Fruit fly (Drosophila melanogaster) whole organism, embryonic: Measurements from ENCODE around the gene CG15418.

Experiments used
- Abd-B ChIP-seq: fragments of 200-800 bp; sonication (Bioruptor generic); optimal IDR thresholded peaks from 2 replicates; lab custom pipeline; 2018; ENCODE audit warnings: missing biosample characterization, mild to moderate bottlenecking, missing genetic modification characterization, moderate library complexity
- Awh ChIP-seq: fragments of 200-800 bp; sonication (Bioruptor generic); IDR thresholded peaks from 2 replicates; pipeline ENCODE4, ENCODE4 v1.3.6; 2022; ENCODE audit warnings: missing biosample characterization, missing genetic modification characterization
- BEAF-32 ChIP-seq: fragments of 200-800 bp; sonication (Bioruptor generic); optimal IDR thresholded peaks from 3 replicates; lab custom pipeline; 2017; ENCODE audit warnings: missing biosample characterization, missing genetic modification characterization, mild to moderate bottlenecking, moderate library complexity, missing genetic modification reagents
- Blimp-1 ChIP-seq: fragments of 200-800 bp; sonication (Bioruptor generic); optimal IDR thresholded peaks from 3 replicates; lab custom pipeline; 2018; ENCODE audit warnings: missing biosample characterization, missing genetic modification characterization, mild to moderate bottlenecking, moderate library complexity, missing genetic modification reagents
- CG10147 ChIP-seq: fragments of 200-800 bp; sonication (Bioruptor generic); optimal IDR thresholded peaks from 2 replicates; lab custom pipeline; 2019; ENCODE audit warnings: missing biosample characterization, mild to moderate bottlenecking, missing genetic modification characterization, moderate library complexity
- CG10321 ChIP-seq: fragments of 200-800 bp; sonication (Bioruptor generic); IDR thresholded peaks from 2 replicates; pipeline ENCODE4 v1.3.6; 2022; ENCODE audit warnings: missing biosample characterization, missing genetic modification characterization
- CG10431 ChIP-seq: fragments of 200-800 bp; sonication (Bioruptor generic); optimal IDR thresholded peaks from 3 replicates; lab custom pipeline; 2018; ENCODE audit warnings: missing biosample characterization, mild to moderate bottlenecking, missing genetic modification characterization
- CG10462 ChIP-seq: fragments of 200-800 bp; sonication (Bioruptor generic); optimal IDR thresholded peaks from 2 replicates; lab custom pipeline; 2016; ENCODE audit warnings: missing biosample characterization, missing genetic modification characterization
- CG10565 ChIP-seq: fragments of 200-800 bp; sonication (Bioruptor generic); optimal IDR thresholded peaks from 3 replicates; lab custom pipeline; 2016; ENCODE audit warnings: missing biosample characterization, mild to moderate bottlenecking, missing genetic modification characterization
- CG11456 ChIP-seq: fragments of 200-800 bp; sonication (Bioruptor generic); IDR thresholded peaks from 3 replicates; pipeline ENCODE4 v1.3.6; 2022; ENCODE audit warnings: missing biosample characterization, missing genetic modification characterization
- CG12219 ChIP-seq: fragments of 200-800 bp; sonication (Bioruptor generic); optimal IDR thresholded peaks from 3 replicates; lab custom pipeline; 2018; ENCODE audit warnings: missing biosample characterization, mild to moderate bottlenecking, missing genetic modification characterization
- CG13296 ChIP-seq: fragments of 200-800 bp; sonication (Bioruptor generic); optimal IDR thresholded peaks from 3 replicates; lab custom pipeline; 2018; ENCODE audit warnings: missing biosample characterization, mild to moderate bottlenecking, missing genetic modification characterization
- CG13624 ChIP-seq: fragments of 200-800 bp; sonication (Bioruptor generic); optimal IDR thresholded peaks from 2 replicates; lab custom pipeline; 2016; ENCODE audit warnings: missing biosample characterization, missing genetic modification characterization
- CG14710 ChIP-seq: fragments of 200-800 bp; sonication (Bioruptor generic); optimal IDR thresholded peaks from 3 replicates; lab custom pipeline; 2019; ENCODE audit warnings: missing biosample characterization, mild to moderate bottlenecking, missing genetic modification characterization, moderate library complexity
- CG1647 ChIP-seq: fragments of 200-800 bp; sonication (Bioruptor generic); optimal IDR thresholded peaks from 3 replicates; lab custom pipeline; 2016; ENCODE audit warnings: missing biosample characterization, missing genetic modification characterization
- CG17186 ChIP-seq: fragments of 200-800 bp; sonication (Bioruptor generic); optimal IDR thresholded peaks from 3 replicates; lab custom pipeline; 2017; ENCODE audit warnings: missing biosample characterization, missing genetic modification reagents, missing genetic modification characterization
- CG2199 ChIP-seq: fragments of 200-800 bp; sonication (Bioruptor generic); IDR thresholded peaks from 3 replicates; pipeline ENCODE4 v1.3.6; 2022; ENCODE audit warnings: missing biosample characterization, missing genetic modification characterization
- CG2678 ChIP-seq: fragments of 200-800 bp; sonication (Bioruptor generic); optimal IDR thresholded peaks from 3 replicates; lab custom pipeline; 2019; ENCODE audit warnings: missing biosample characterization, mild to moderate bottlenecking, missing genetic modification characterization, moderate library complexity
- CG31224 ChIP-seq: fragments of 200-800 bp; sonication (Bioruptor generic); IDR thresholded peaks from 2 replicates; pipeline ENCODE4 v1.3.6; 2022; ENCODE audit warnings: missing biosample characterization, missing genetic modification characterization
- CG32532 ChIP-seq: fragments of 200-800 bp; sonication (Bioruptor generic); IDR thresholded peaks from 2 replicates; pipeline ENCODE4 v1.3.6; 2022; ENCODE audit warnings: missing biosample characterization, missing genetic modification characterization
- CG4328 ChIP-seq: fragments of 200-800 bp; sonication (Bioruptor generic); optimal IDR thresholded peaks from 3 replicates; lab custom pipeline; 2017; ENCODE audit warnings: missing biosample characterization, missing genetic modification reagents, missing genetic modification characterization
- CG4360 ChIP-seq: fragments of 200-800 bp; sonication (Bioruptor generic); IDR thresholded peaks from 2 replicates; pipeline ENCODE4 v1.3.6; 2022; ENCODE audit warnings: missing biosample characterization, missing genetic modification characterization
- CG6254 ChIP-seq: fragments of 200-800 bp; sonication (Bioruptor generic); optimal IDR thresholded peaks from 3 replicates; lab custom pipeline; 2017; ENCODE audit warnings: mild to moderate bottlenecking, missing biosample characterization, missing genetic modification reagents, missing genetic modification characterization
- CG8089 ChIP-seq: fragments of 200-800 bp; sonication (Bioruptor generic); optimal IDR thresholded peaks from 3 replicates; lab custom pipeline; 2016; ENCODE audit warnings: missing biosample characterization, missing genetic modification characterization
- CG8290 ChIP-seq, 3 experiments: fragments of 200-800 bp; sonication (Bioruptor generic); optimal IDR thresholded peaks; 2 replicates each; lab custom pipeline; 2016 to 2019; ENCODE audit warnings: missing biosample characterization in 3 of 3, missing genetic modification characterization in 3 of 3, mild to moderate bottlenecking in 2 of 3, moderate library complexity in 1 of 3
- Chrac-16 ChIP-seq: fragments of 200-800 bp; sonication (Bioruptor generic); optimal IDR thresholded peaks from 3 replicates; lab custom pipeline; 2016; ENCODE audit warnings: missing biosample characterization, missing genetic modification characterization
- Dfd ChIP-seq, 2 experiments: fragments of >200 bp; optimal IDR thresholded peaks; 2 replicates each; lab custom pipeline; 2017; ENCODE audit warnings: missing biosample characterization in 2 of 2, missing genetic modification characterization in 2 of 2
- H15 ChIP-seq: fragments of 200-800 bp; sonication (Bioruptor generic); IDR thresholded peaks from 3 replicates; pipeline ENCODE4 v1.3.6; 2022; ENCODE audit warnings: missing biosample characterization, missing genetic modification characterization
- Hand ChIP-seq: fragments of 200-800 bp; sonication (Bioruptor generic); optimal IDR thresholded peaks from 2 replicates; lab custom pipeline; 2017; ENCODE audit warnings: mild to moderate bottlenecking, missing biosample characterization, missing genetic modification reagents, missing genetic modification characterization
- Hmx ChIP-seq: fragments of 200-800 bp; sonication (Bioruptor generic); optimal IDR thresholded peaks from 2 replicates; lab custom pipeline; 2016; ENCODE audit warnings: missing biosample characterization, missing genetic modification characterization
- Hr51 ChIP-seq, 2 experiments: fragments of 200-800 bp; sonication (Bioruptor generic); optimal IDR thresholded peaks; 2 replicates in 1 of 2; 3 replicates in 1 of 2; lab custom pipeline; 2016 to 2018; ENCODE audit warnings: missing biosample characterization in 2 of 2, missing genetic modification characterization in 2 of 2, mild to moderate bottlenecking in 1 of 2, moderate library complexity in 1 of 2
- Myb ChIP-seq: fragments of 200-800 bp; sonication (Bioruptor generic); optimal IDR thresholded peaks from 2 replicates; lab custom pipeline; 2016; ENCODE audit warnings: missing biosample characterization, missing genetic modification characterization
- Nf-YA ChIP-seq: fragments of 200-800 bp; sonication (Bioruptor generic); IDR thresholded peaks from 2 replicates; pipeline ENCODE4 v1.3.6; 2022; ENCODE audit warnings: missing biosample characterization, missing genetic modification characterization
- NfI ChIP-seq: fragments of 200-800 bp; sonication (Bioruptor generic); optimal IDR thresholded peaks from 3 replicates; lab custom pipeline; 2018; ENCODE audit warnings: missing biosample characterization, mild to moderate bottlenecking, missing genetic modification characterization, moderate library complexity
- Rfx ChIP-seq: fragments of 200-800 bp; sonication (Bioruptor generic); IDR thresholded peaks from 2 replicates; pipeline ENCODE4 v1.3.6; 2022; ENCODE audit warnings: missing biosample characterization, missing genetic modification characterization
- Sox102F ChIP-seq: fragments of 200-800 bp; sonication (Bioruptor generic); optimal IDR thresholded peaks from 2 replicates; lab custom pipeline; 2018; ENCODE audit warnings: missing biosample characterization, mild to moderate bottlenecking, missing genetic modification characterization, moderate library complexity
- Xrp1 ChIP-seq: fragments of 200-800 bp; sonication (Bioruptor generic); IDR thresholded peaks from 2 replicates; pipeline ENCODE4 v1.3.6; 2022; ENCODE audit warnings: missing biosample characterization, missing genetic modification characterization
- btn ChIP-seq: fragments of 200-800 bp; sonication (Bioruptor generic); optimal IDR thresholded peaks from 2 replicates; lab custom pipeline; 2016; ENCODE audit warnings: missing biosample characterization, missing genetic modification characterization
- danr ChIP-seq: fragments of 200-800 bp; sonication (Bioruptor generic); IDR thresholded peaks from 2 replicates; pipeline ENCODE4 v1.3.6; 2022; ENCODE audit warnings: missing biosample characterization, missing genetic modification characterization
- dmrt11E ChIP-seq: fragments of 200-800 bp; sonication (Bioruptor generic); optimal IDR thresholded peaks from 3 replicates; lab custom pipeline; 2018; ENCODE audit warnings: missing biosample characterization, mild to moderate bottlenecking, missing genetic modification characterization, moderate library complexity
- esg ChIP-seq: fragments of 200-800 bp; sonication (Bioruptor generic); conservative IDR thresholded peaks from 2 replicates; pipeline ENCODE4 v1.3.6; 2022; ENCODE audit warnings: missing biosample characterization, missing genetic modification characterization
- ftz-f1 ChIP-seq: fragments of 200-800 bp; sonication (Bioruptor generic); optimal IDR thresholded peaks from 2 replicates; lab custom pipeline; 2016; ENCODE audit warnings: missing biosample characterization, missing genetic modification characterization
- gcm2 ChIP-seq: fragments of 200-800 bp; sonication (Bioruptor generic); optimal IDR thresholded peaks from 2 replicates; lab custom pipeline; 2016; ENCODE audit warnings: missing biosample characterization, missing genetic modification characterization
- gro ChIP-seq: fragments of 200-800 bp; sonication (Bioruptor generic); optimal IDR thresholded peaks from 2 replicates; lab custom pipeline; 2016; ENCODE audit warnings: missing biosample characterization, missing genetic modification characterization
- kni ChIP-seq: fragments of 200-800 bp; sonication (Bioruptor generic); optimal IDR thresholded peaks from 3 replicates; lab custom pipeline; 2017; ENCODE audit warnings: mild to moderate bottlenecking, missing biosample characterization, missing genetic modification reagents, missing genetic modification characterization
- lmd ChIP-seq: fragments of 200-800 bp; sonication (Bioruptor generic); IDR thresholded peaks from 2 replicates; pipeline ENCODE4 v1.3.6; 2022; ENCODE audit warnings: missing biosample characterization, missing genetic modification characterization
- nom ChIP-seq: fragments of 200-800 bp; sonication (Bioruptor generic); optimal IDR thresholded peaks from 2 replicates; lab custom pipeline; 2017; ENCODE audit warnings: missing biosample characterization, missing genetic modification characterization, mild to moderate bottlenecking, moderate library complexity, missing genetic modification reagents
- tll ChIP-seq, 2 experiments: fragments of 200-800 bp in 1 of 2; fragments of >200 bp in 1 of 2; sonication (Bioruptor generic) in 1 of 2; optimal IDR thresholded peaks; 2 replicates each; lab custom pipeline; 2017 to 2019; ENCODE audit warnings: missing biosample characterization in 2 of 2, missing genetic modification characterization in 2 of 2, mild to moderate bottlenecking in 1 of 2, moderate library complexity in 1 of 2
- tna ChIP-seq: fragments of 200-800 bp; sonication (Bioruptor generic); IDR thresholded peaks from 2 replicates; pipeline ENCODE4 v1.3.6; 2022; ENCODE audit warnings: missing biosample characterization, missing genetic modification characterization; ENCODE audit not compliant: partially characterized antibody
- unpg ChIP-seq: fragments of 200-800 bp; sonication (Bioruptor generic); optimal IDR thresholded peaks from 3 replicates; lab custom pipeline; 2018; ENCODE audit warnings: missing biosample characterization, mild to moderate bottlenecking, missing genetic modification characterization, moderate library complexity

CG15418 gene

dm6 chr2L:3594000-3594399, 27.5 kb downstream of the CG15418 start (continued):
- TF ChIP-seq unpg (GFP tag; lab: Kevin White, UChicago), result peak; percentile 44
- 0 out of 2 replicates have a peak, but pooled peaks have one; percentile 22 for TF ChIP-seq Nf-YA (GFP tag; lab: Robert Waterston, UW)
- no peak for TF ChIP-seq CG10147 (GFP tag; lab: Kevin White, UChicago)
- TF ChIP-seq Dfd (GFP tag; optimal IDR thresholded peaks at IDR 0.05; lab: Kevin White, UChicago), result no peak
- no peak for TF ChIP-seq CG10431 (GFP tag; lab: Kevin White, UChicago)
- no peak for TF ChIP-seq Hand (GFP tag; lab: Kevin White, UChicago)
- peak; percentile 37 for TF ChIP-seq Blimp-1 (GFP tag; lab: Kevin White, UChicago)
- TF ChIP-seq CG13624 (GFP tag; lab: Kevin White, UChicago), result no peak
- TF ChIP-seq Abd-B, result peak; percentile 48
- TF ChIP-seq CG4360, result no peak
- TF ChIP-seq NfI (GFP tag; lab: Kevin White, UChicago), result peak; percentile 21
- TF ChIP-seq Hmx (GFP tag; lab: Kevin White, UChicago), result no peak
- peak; percentile 28 for TF ChIP-seq CG12219 (GFP tag; lab: Kevin White, UChicago)
- no peak for TF ChIP-seq tna (GFP tag; lab: Robert Waterston, UW)
- TF ChIP-seq nom (GFP tag; lab: Kevin White, UChicago), result peak; percentile 66
- TF ChIP-seq CG8290 (GFP tag; optimal IDR thresholded peaks at IDR 0.05; lab: Kevin White, UChicago), result no peak
- TF ChIP-seq CG8290 (tag; optimal IDR thresholded peaks at IDR 0.05; lab: Kevin White, UChicago), result peak in 1 of 2 experiments; percentile 38
- no peak for TF ChIP-seq CG10462
- TF ChIP-seq Xrp1 (GFP tag; lab: Robert Waterston, UW), result peak; percentile 77
- peak; percentile 53; the same call in 2 of the 3 replicates for TF ChIP-seq H15 (GFP tag; lab: Robert Waterston, UW)
- TF ChIP-seq ftz-f1 (GFP tag; lab: Kevin White, UChicago), result no peak
- TF ChIP-seq CG11456 (GFP tag; lab: Robert Waterston, UW), result 0 out of 3 replicates have a peak, but pooled peaks have one; percentile 5
- no peak for TF ChIP-seq danr (GFP tag; lab: Robert Waterston, UW)
- no peak for TF ChIP-seq CG10321 (GFP tag; lab: Robert Waterston, UW)
- TF ChIP-seq CG8089 (GFP tag; lab: Kevin White, UChicago), result peak; percentile 27
- peak; percentile 37 for TF ChIP-seq lmd
- TF ChIP-seq CG14710 (tag; lab: Kevin White, UChicago), result peak; percentile 45
- TF ChIP-seq dmrt11E (tag; lab: Kevin White, UChicago), result peak; percentile 87
- no peak for TF ChIP-seq CG10565 (GFP tag; lab: Kevin White, UChicago)
- peak; percentile 31 for TF ChIP-seq CG2678 (tag; lab: Kevin White, UChicago)
- no peak for TF ChIP-seq Myb (GFP tag; lab: Kevin White, UChicago)
- peak; percentile 27 for TF ChIP-seq CG17186
- TF ChIP-seq Chrac-16, result peak; percentile 60
- TF ChIP-seq gro (GFP tag; lab: Kevin White, UChicago), result no peak
- TF ChIP-seq btn (GFP tag; lab: Kevin White, UChicago), result peak; percentile 32
- no peak for TF ChIP-seq CG4328 (GFP tag; lab: Kevin White, UChicago)
- TF ChIP-seq tll (GFP tag; optimal IDR thresholded peaks at IDR 0.05; lab: Kevin White, UChicago), result no peak
- TF ChIP-seq CG6254 (GFP tag; lab: Kevin White, UChicago), result peak; percentile 19
- no peak for TF ChIP-seq Rfx (GFP tag; lab: Robert Waterston, UW)
- TF ChIP-seq esg, result no peak
- no peak for TF ChIP-seq gcm2
- no peak for TF ChIP-seq Awh (GFP tag; lab: Robert Waterston, UW)
- no peak for TF ChIP-seq CG13296
- no peak for TF ChIP-seq CG2199 (GFP tag; lab: Robert Waterston, UW)
- no peak for TF ChIP-seq BEAF-32 (GFP tag; lab: Kevin White, UChicago)
- TF ChIP-seq Sox102F (GFP tag; lab: Kevin White, UChicago), result no peak
- no peak for TF ChIP-seq CG1647
- peak in 1 of 2 experiments; percentile 46 for TF ChIP-seq Hr51 (GFP tag; optimal IDR thresholded peaks at IDR 0.05; lab: Kevin White, UChicago)
- no peak for TF ChIP-seq kni
- no peak for TF ChIP-seq CG32532 (GFP tag; lab: Robert Waterston, UW)
- no peak for TF ChIP-seq CG31224 (GFP tag; lab: Robert Waterston, UW)
